Fruit fly (Drosophila melanogaster) whole organism, embryonic: ENCODE data around the gene CG43085.

ENCODE experiments used
- ATbp ChIP-seq: fragments of 200-800 bp; sonication (Bioruptor generic); optimal IDR thresholded peaks from 2 replicates; lab custom pipeline; 2017; ENCODE audit warnings: missing biosample characterization, mild to moderate bottlenecking, missing genetic modification characterization, missing genetic modification reagents
- Asciz ChIP-seq: fragments of 200-800 bp; sonication (Bioruptor generic); optimal IDR thresholded peaks from 2 replicates; lab custom pipeline; 2017; ENCODE audit warnings: missing biosample characterization, mild to moderate bottlenecking, missing genetic modification characterization, missing genetic modification reagents
- B-H2 ChIP-seq: fragments of 200-800 bp; sonication (Bioruptor generic); optimal IDR thresholded peaks from 2 replicates; lab custom pipeline; 2018; ENCODE audit warnings: missing biosample characterization, mild to moderate bottlenecking, missing genetic modification characterization
- CG10209 ChIP-seq: fragments of 200-800 bp; sonication (Bioruptor generic); optimal IDR thresholded peaks from 3 replicates; lab custom pipeline; 2017; ENCODE audit warnings: missing biosample characterization, mild to moderate bottlenecking, missing genetic modification characterization, missing genetic modification reagents
- CG10267 ChIP-seq: fragments of 200-800 bp; sonication (Bioruptor generic); optimal IDR thresholded peaks from 2 replicates; lab custom pipeline; 2018; ENCODE audit warnings: missing biosample characterization, mild to moderate bottlenecking, missing genetic modification characterization, moderate library complexity
- CG10366 ChIP-seq: fragments of 200-800 bp; sonication (Bioruptor generic); IDR thresholded peaks from 2 replicates; pipeline ENCODE4 v1.3.6; 2022; ENCODE audit warnings: missing biosample characterization, missing genetic modification characterization
- CG11398 ChIP-seq: fragments of 200-800 bp; sonication (Bioruptor generic); optimal IDR thresholded peaks from 2 replicates; lab custom pipeline; 2016; ENCODE audit warnings: missing biosample characterization, missing genetic modification characterization
- CG11560 ChIP-seq: fragments of 200-800 bp; sonication (Bioruptor generic); IDR thresholded peaks from 3 replicates; pipeline ENCODE4 v1.3.6; 2022; ENCODE audit warnings: missing biosample characterization, missing genetic modification characterization
- CG12236 ChIP-seq: fragments of 200-800 bp; sonication (Bioruptor generic); optimal IDR thresholded peaks from 2 replicates; lab custom pipeline; 2016; ENCODE audit warnings: missing biosample characterization, missing genetic modification characterization
- CG13424 ChIP-seq: fragments of 200-800 bp; sonication (Bioruptor generic); optimal IDR thresholded peaks from 2 replicates; lab custom pipeline; 2019; ENCODE audit warnings: missing biosample characterization, mild to moderate bottlenecking, missing genetic modification characterization, moderate library complexity
- CG17186 ChIP-seq: fragments of 200-800 bp; sonication (Bioruptor generic); optimal IDR thresholded peaks from 3 replicates; lab custom pipeline; 2017; ENCODE audit warnings: missing biosample characterization, missing genetic modification reagents, missing genetic modification characterization
- CG18262 ChIP-seq: fragments of 200-800 bp; optimal IDR thresholded peaks from 3 replicates; lab custom pipeline; 2019; ENCODE audit warnings: missing biosample characterization, mild to moderate bottlenecking, missing genetic modification characterization, moderate library complexity
- CG18764 ChIP-seq: fragments of 200-800 bp; sonication (Bioruptor generic); optimal IDR thresholded peaks from 3 replicates; lab custom pipeline; 2016; ENCODE audit warnings: missing biosample characterization, missing genetic modification characterization
- CG2199 ChIP-seq: fragments of 200-800 bp; sonication (Bioruptor generic); IDR thresholded peaks from 3 replicates; pipeline ENCODE4 v1.3.6; 2022; ENCODE audit warnings: missing biosample characterization, missing genetic modification characterization
- CG2712 ChIP-seq: fragments of 200-800 bp; optimal IDR thresholded peaks from 3 replicates; lab custom pipeline; 2019; ENCODE audit warnings: missing biosample characterization, mild to moderate bottlenecking, missing genetic modification characterization, moderate library complexity
- CG30431 ChIP-seq: fragments of 200-800 bp; sonication (Bioruptor generic); optimal IDR thresholded peaks from 2 replicates; lab custom pipeline; 2017; ENCODE audit warnings: missing biosample characterization, missing genetic modification characterization
- CG3065 ChIP-seq: fragments of 200-800 bp; sonication (Bioruptor generic); optimal IDR thresholded peaks from 2 replicates; lab custom pipeline; 2016; ENCODE audit warnings: missing biosample characterization, missing genetic modification characterization
- CG3281 ChIP-seq: fragments of 200-800 bp; sonication (Bioruptor generic); optimal IDR thresholded peaks from 3 replicates; lab custom pipeline; 2017; ENCODE audit warnings: missing biosample characterization, mild to moderate bottlenecking, missing genetic modification characterization
- CG33213 ChIP-seq: fragments of 200-800 bp; sonication (Bioruptor generic); optimal IDR thresholded peaks from 3 replicates; lab custom pipeline; 2016; ENCODE audit warnings: missing biosample characterization, missing genetic modification characterization
- CG34376 ChIP-seq: fragments of 200-800 bp; sonication (Bioruptor generic); optimal IDR thresholded peaks from 2 replicates; lab custom pipeline; 2018; ENCODE audit warnings: missing biosample characterization, mild to moderate bottlenecking, missing genetic modification characterization
- CG4617 ChIP-seq: fragments of 200-800 bp; sonication (Bioruptor generic); optimal IDR thresholded peaks from 3 replicates; lab custom pipeline; 2016; ENCODE audit warnings: missing biosample characterization, missing genetic modification characterization, borderline replicate concordance
- CG7357 ChIP-seq: fragments of 200-800 bp; sonication (Bioruptor generic); IDR thresholded peaks from 3 replicates; pipeline ENCODE4 v1.3.6; 2022; ENCODE audit warnings: missing biosample characterization, missing genetic modification characterization
- CG7928 ChIP-seq: fragments of 200-800 bp; sonication (Bioruptor generic); optimal IDR thresholded peaks from 2 replicates; lab custom pipeline; 2017; ENCODE audit warnings: missing biosample characterization, mild to moderate bottlenecking, missing genetic modification characterization
- CG7987 ChIP-seq: fragments of 200-800 bp; sonication (Bioruptor generic); optimal IDR thresholded peaks from 2 replicates; lab custom pipeline; 2018; ENCODE audit warnings: missing biosample characterization, mild to moderate bottlenecking, missing genetic modification characterization, moderate library complexity
- CG8290 ChIP-seq, 3 experiments: fragments of 200-800 bp; sonication (Bioruptor generic); optimal IDR thresholded peaks; 2 replicates each; lab custom pipeline; 2016 to 2019; ENCODE audit warnings: missing biosample characterization in 3 of 3, missing genetic modification characterization in 3 of 3, mild to moderate bottlenecking in 2 of 3, moderate library complexity in 1 of 3
- Chrac-16 ChIP-seq: fragments of 200-800 bp; sonication (Bioruptor generic); optimal IDR thresholded peaks from 3 replicates; lab custom pipeline; 2016; ENCODE audit warnings: missing biosample characterization, missing genetic modification characterization
- CkIIα-i1 ChIP-seq: fragments of 200-800 bp; sonication (Bioruptor generic); IDR thresholded peaks from 2 replicates; pipeline ENCODE4 v1.3.6; 2022; ENCODE audit warnings: missing biosample characterization, missing genetic modification characterization
- D19A ChIP-seq: fragments of 200-800 bp; optimal IDR thresholded peaks from 3 replicates; lab custom pipeline; 2019; ENCODE audit warnings: missing biosample characterization, mild to moderate bottlenecking, missing genetic modification characterization, moderate library complexity
- Deaf1 ChIP-seq: fragments of 200-800 bp; optimal IDR thresholded peaks from 3 replicates; lab custom pipeline; 2019; ENCODE audit warnings: missing biosample characterization, mild to moderate bottlenecking, missing genetic modification characterization, moderate library complexity
- Dll ChIP-seq: fragments of 200-800 bp; sonication (Bioruptor generic); IDR thresholded peaks from 4 replicates; pipeline ENCODE4 v1.3.6; 2022; ENCODE audit warnings: missing biosample characterization, missing genetic modification characterization; ENCODE audit not compliant: partially characterized antibody
- Fer1 ChIP-seq: fragments of 200-800 bp; sonication (Bioruptor generic); optimal IDR thresholded peaks from 2 replicates; lab custom pipeline; 2017; ENCODE audit warnings: missing biosample characterization, mild to moderate bottlenecking, missing genetic modification characterization
- Fer2 ChIP-seq: fragments of 200-800 bp; sonication (Bioruptor generic); optimal IDR thresholded peaks from 2 replicates; lab custom pipeline; 2018; ENCODE audit warnings: missing biosample characterization, mild to moderate bottlenecking, missing genetic modification characterization, moderate library complexity
- HLH54F ChIP-seq: fragments of 200-800 bp; sonication (Bioruptor generic); optimal IDR thresholded peaks from 3 replicates; lab custom pipeline; 2016; ENCODE audit warnings: missing biosample characterization, missing genetic modification characterization
- Poxn ChIP-seq: fragments of 200-800 bp; sonication (Bioruptor generic); IDR thresholded peaks from 2 replicates; pipeline ENCODE4 v1.3.6; 2022; ENCODE audit warnings: missing biosample characterization, missing genetic modification characterization
- Taf1 ChIP-seq: fragments of 200-800 bp; sonication (Bioruptor generic); IDR thresholded peaks from 2 replicates; pipeline ENCODE4 v1.3.6; 2022; ENCODE audit warnings: missing biosample characterization, missing genetic modification characterization
- chinmo ChIP-seq: fragments of 200-800 bp; sonication (Bioruptor generic); IDR thresholded peaks from 4 replicates; pipeline ENCODE4 v1.3.6; 2022; ENCODE audit warnings: missing biosample characterization, missing genetic modification characterization; ENCODE audit not compliant: partially characterized antibody
- corto ChIP-seq: fragments of 200-800 bp; sonication (Bioruptor generic); optimal IDR thresholded peaks from 2 replicates; lab custom pipeline; 2016; ENCODE audit warnings: missing biosample characterization, mild to moderate bottlenecking, missing genetic modification characterization, moderate library complexity
- dpn ChIP-seq, 2 experiments: fragments of 200-800 bp; sonication (Bioruptor generic); optimal IDR thresholded peaks; 3 replicates each; lab custom pipeline; 2016; ENCODE audit warnings: missing biosample characterization in 2 of 2, missing genetic modification characterization in 2 of 2
- ems ChIP-seq: fragments of 200-800 bp; sonication (Bioruptor generic); optimal IDR thresholded peaks from 3 replicates; lab custom pipeline; 2016; ENCODE audit warnings: missing biosample characterization, missing genetic modification characterization
- grn ChIP-seq: fragments of 200-800 bp; sonication (Bioruptor generic); optimal IDR thresholded peaks from 3 replicates; lab custom pipeline; 2017; ENCODE audit warnings: missing biosample characterization, missing genetic modification characterization
- knrl ChIP-seq: fragments of 200-800 bp; sonication (Bioruptor generic); IDR thresholded peaks from 3 replicates; pipeline ENCODE4 v1.3.6; 2022; ENCODE audit warnings: missing biosample characterization, missing genetic modification characterization; ENCODE audit not compliant: partially characterized antibody
- lov ChIP-seq, 2 experiments: fragments of 200-800 bp in 1 of 2; fragments of >200 bp in 1 of 2; sonication (Bioruptor generic) in 1 of 2; IDR thresholded peaks in 1 of 2; optimal IDR thresholded peaks in 1 of 2; 2 replicates in 1 of 2; 3 replicates in 1 of 2; pipeline versions ENCODE4 v1.3.6 to Lab custom; 2017 to 2022; ENCODE audit warnings: missing biosample characterization in 1 of 2, missing genetic modification characterization in 1 of 2
- luna ChIP-seq: fragments of 200-800 bp; sonication (Bioruptor generic); optimal IDR thresholded peaks from 2 replicates; lab custom pipeline; 2016; ENCODE audit warnings: missing biosample characterization, missing genetic modification characterization
- pho ChIP-seq: fragments of 200-800 bp; sonication (Bioruptor generic); optimal IDR thresholded peaks from 2 replicates; lab custom pipeline; 2016; ENCODE audit warnings: missing biosample characterization, missing genetic modification characterization
- phol ChIP-seq: fragments of 200-800 bp; sonication (Bioruptor generic); optimal IDR thresholded peaks from 3 replicates; lab custom pipeline; 2018; ENCODE audit warnings: missing biosample characterization, mild to moderate bottlenecking, missing genetic modification characterization, moderate library complexity
- prd ChIP-seq, 3 experiments: fragments of >200 bp in 2 of 3; fragments of 200-800 bp in 1 of 3; sonication (Bioruptor generic) in 1 of 3; optimal IDR thresholded peaks in 2 of 3; IDR thresholded peaks in 1 of 3; 2 replicates in 2 of 3; 3 replicates in 1 of 3; pipeline versions ENCODE4 v1.3.6 to Lab custom; 2017 to 2022; ENCODE audit warnings: missing biosample characterization in 1 of 3, missing genetic modification characterization in 1 of 3
- salm ChIP-seq: fragments of 200-800 bp; sonication (Bioruptor generic); optimal IDR thresholded peaks from 2 replicates; lab custom pipeline; 2018; ENCODE audit warnings: missing biosample characterization, mild to moderate bottlenecking, missing genetic modification characterization
- usp ChIP-seq: fragments of >200 bp; optimal IDR thresholded peaks from 2 replicates; lab custom pipeline; 2017; ENCODE audit warnings: missing biosample characterization, missing genetic modification characterization
- vvl ChIP-seq: fragments of 200-800 bp; sonication (Bioruptor generic); IDR thresholded peaks from 2 replicates; pipeline ENCODE4 v1.3.6; 2022; ENCODE audit warnings: missing biosample characterization, missing genetic modification characterization

The CG43085 gene

dm6 chr3L:17659268-17659589, 12.7 kb upstream of the CG43085 start (continued):
- no peak for TF ChIP-seq Fer2 (tag; lab: Kevin White, UChicago)
- TF ChIP-seq CG4617 (GFP tag; lab: Kevin White, UChicago), result no peak
- TF ChIP-seq Dll, result no peak
- TF ChIP-seq Fer1, result peak; percentile 67
- TF ChIP-seq Taf1 (GFP tag; lab: Robert Waterston, UW), result no peak
- TF ChIP-seq corto, result no peak
- no peak for TF ChIP-seq D19A (tag; lab: Kevin White, UChicago)
- peak; percentile 78; the same call in 1 of the 4 replicates for TF ChIP-seq chinmo (GFP tag; lab: Robert Waterston, UW)
- TF ChIP-seq Deaf1, result no peak
- TF ChIP-seq Poxn (GFP tag; lab: Robert Waterston, UW), result no peak
- peak; percentile 49 for TF ChIP-seq CG3281 (GFP tag; lab: Kevin White, UChicago)
- TF ChIP-seq CG8290 (GFP tag; optimal IDR thresholded peaks at IDR 0.05; lab: Kevin White, UChicago), result no peak
- peak in 1 of 2 experiments; percentile 88 for TF ChIP-seq CG8290 (tag; optimal IDR thresholded peaks at IDR 0.05; lab: Kevin White, UChicago)
- no peak for TF ChIP-seq CG30431 (GFP tag; lab: Kevin White, UChicago)
- TF ChIP-seq pho (GFP tag; lab: Kevin White, UChicago), result peak; percentile 62
- no peak for TF ChIP-seq phol (tag; lab: Kevin White, UChicago)
- TF ChIP-seq Asciz (GFP tag; lab: Kevin White, UChicago), result no peak
- TF ChIP-seq CG3065 (GFP tag; lab: Kevin White, UChicago), result no peak
- peak; percentile 33 for TF ChIP-seq CG10209 (GFP tag; lab: Kevin White, UChicago)
- TF ChIP-seq grn (GFP tag; lab: Kevin White, UChicago), result peak; percentile 1
- peak; percentile 64 for TF ChIP-seq CG34376 (GFP tag; lab: Kevin White, UChicago)
- TF ChIP-seq B-H2 (GFP tag; lab: Kevin White, UChicago), result peak; percentile 82
- TF ChIP-seq CG7357 (GFP tag; lab: Robert Waterston, UW), result no peak
- no peak for TF ChIP-seq CG11560 (tag; lab: Robert Waterston, UW)
- no peak for TF ChIP-seq ATbp (GFP tag; lab: Kevin White, UChicago)
- no peak for TF ChIP-seq CG18262 (tag; lab: Kevin White, UChicago)
- peak; percentile 73 for TF ChIP-seq CG33213 (GFP tag; lab: Kevin White, UChicago)
- TF ChIP-seq HLH54F, result peak; percentile 15
- no peak for TF ChIP-seq CG2199 (GFP tag; lab: Robert Waterston, UW)
- TF ChIP-seq CG7987, result peak; percentile 71
- TF ChIP-seq vvl (GFP tag; lab: Robert Waterston, UW), result 0 out of 2 replicates have a peak, but pooled peaks have one; percentile 31
- no peak for TF ChIP-seq usp (GFP tag; lab: Kevin White, UChicago)
- TF ChIP-seq CG13424 (tag; lab: Kevin White, UChicago), result no peak
- TF ChIP-seq CG10267 (tag; lab: Kevin White, UChicago), result no peak
- TF ChIP-seq CG10366 (GFP tag; lab: Robert Waterston, UW), result no peak
- TF ChIP-seq salm (tag; lab: Kevin White, UChicago), result no peak
- TF ChIP-seq dpn (GFP tag; optimal IDR thresholded peaks at IDR 0.05; lab: Kevin White, UChicago), result peak in 1 of 2 experiments; percentile 34
- no peak for TF ChIP-seq CG2712 (tag; lab: Kevin White, UChicago)
- TF ChIP-seq ems (GFP tag; lab: Kevin White, UChicago), result peak; percentile 9
- no peak for TF ChIP-seq Chrac-16
- TF ChIP-seq knrl (GFP tag; lab: Robert Waterston, UW), result no peak
- peak; percentile 33 for TF ChIP-seq luna
- peak; percentile 2 for TF ChIP-seq CG12236
- 0 out of 2 replicates have a peak, but pooled peaks have one; percentile 17 for TF ChIP-seq CkIIα-i1 (GFP tag; lab: Robert Waterston, UW)
- no peak for TF ChIP-seq lov (optimal IDR thresholded peaks at IDR 0.05; lab: Kevin White, UChicago)
- no peak for TF ChIP-seq lov (GFP tag; IDR thresholded peaks at IDR 0.05; lab: Robert Waterston, UW)
- no peak for TF ChIP-seq CG17186
- no peak for TF ChIP-seq CG18764
- TF ChIP-seq prd (optimal IDR thresholded peaks at IDR 0.05; lab: Kevin White, UChicago), result no peak
- TF ChIP-seq prd (GFP tag; IDR thresholded peaks at IDR 0.05; lab: Robert Waterston, UW), result no peak
- peak; percentile 25 for TF ChIP-seq CG7928
- TF ChIP-seq CG11398, result peak; percentile 41
